Worm (Caenorhabditis elegans): Measurements from ENCODE around the gene F21G4.5.

The F21G4.5 gene

DNA sequence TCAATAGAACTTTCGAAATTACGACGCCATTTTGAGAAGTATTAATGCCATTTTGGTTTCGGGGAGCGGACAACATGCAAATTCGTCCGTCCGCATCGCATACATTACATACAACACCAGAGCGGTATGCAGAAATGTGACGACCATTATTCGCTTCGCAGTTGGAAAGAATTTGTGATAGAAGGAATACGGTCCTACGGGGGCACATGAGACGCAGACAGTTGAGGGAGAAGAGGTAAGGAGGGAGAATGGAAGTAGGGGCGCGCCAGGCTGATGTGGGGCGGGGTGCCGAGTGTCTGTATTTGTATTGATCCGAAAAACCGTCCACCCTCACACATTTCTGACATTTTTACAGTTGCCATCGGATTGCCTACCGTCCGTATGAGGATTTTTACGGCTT lies 35.4 kb downstream of the F21G4.5 start:
- TF ChIP-seq sem-2 (GFP tag; optimal IDR thresholded peaks at IDR 0.05) (no peak), pha-4 (tag; optimal IDR thresholded peaks at IDR 0.05) (no peak), lin-13 (tag; optimal IDR thresholded peaks at IDR 0.05) (no peak), unc-62 (GFP tag; optimal IDR thresholded peaks at IDR 0.05) (no peak), nhr-28 (tag; optimal IDR thresholded peaks at IDR 0.05) (no peak), mls-2 (tag; optimal IDR thresholded peaks at IDR 0.05) (no peak), bed-3 (GFP tag; optimal IDR thresholded peaks at IDR 0.05) (no peak), unc-120 (tag; optimal IDR thresholded peaks at IDR 0.05; ENCODE audit: poor library complexity, severe bottlenecking) (no peak), M03D4.4 (tag; optimal IDR thresholded peaks at IDR 0.05) (no peak), ceh-83 (GFP tag; optimal IDR thresholded peaks at IDR 0.05) (no peak), elt-1 (tag; optimal IDR thresholded peaks at IDR 0.05; ENCODE audit: borderline replicate concordance, insufficient read depth) (no peak), lin-32 (GFP tag; optimal IDR thresholded peaks at IDR 0.05) (no peak)

DNA sequence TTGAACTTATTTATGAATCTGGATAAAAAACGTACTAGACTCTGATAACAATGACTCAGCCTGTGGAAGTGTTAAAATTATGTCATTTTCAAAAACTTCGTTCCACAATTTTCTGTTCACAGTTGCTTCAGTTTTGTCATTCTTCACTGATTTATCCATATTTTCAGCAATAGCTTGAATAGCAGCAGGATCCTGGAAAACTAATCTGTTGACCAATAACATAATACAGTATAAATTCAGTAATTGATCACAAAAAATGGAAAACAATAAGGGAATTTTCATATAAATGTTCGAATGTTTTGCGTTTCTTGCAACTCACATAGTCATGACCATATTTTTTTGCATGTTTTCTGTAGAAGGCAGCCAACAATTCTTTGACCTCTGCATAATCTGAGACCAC lies 42.6 kb downstream of the F21G4.5 start:
- TF ChIP-seq lin-13 (tag; optimal IDR thresholded peaks at IDR 0.05): no peak
- TF ChIP-seq nhr-12 (tag; optimal IDR thresholded peaks at IDR 0.05): no peak
- no peak for TF ChIP-seq sem-2 (GFP tag; optimal IDR thresholded peaks at IDR 0.05)
- TF ChIP-seq sptf-1 (tag; optimal IDR thresholded peaks at IDR 0.05): no peak
- TF ChIP-seq zip-8 (tag; optimal IDR thresholded peaks at IDR 0.05): no peak
- TF ChIP-seq ztf-11 (tag; optimal IDR thresholded peaks at IDR 0.05): no peak
- no peak for TF ChIP-seq unc-120 (tag; optimal IDR thresholded peaks at IDR 0.05; ENCODE audit: poor library complexity, severe bottlenecking)
- TF ChIP-seq snpc-4 (tag; optimal IDR thresholded peaks at IDR 0.05): no peak
- TF ChIP-seq mls-2 (tag; optimal IDR thresholded peaks at IDR 0.05): no peak
- TF ChIP-seq bed-3 (GFP tag; optimal IDR thresholded peaks at IDR 0.05): no peak
- no peak for TF ChIP-seq unc-62 (GFP tag; optimal IDR thresholded peaks at IDR 0.05)
- TF ChIP-seq pha-4 (tag; optimal IDR thresholded peaks at IDR 0.05): no peak
- no peak for TF ChIP-seq elt-3 (tag; optimal IDR thresholded peaks at IDR 0.05)
- TF ChIP-seq drap-1 (GFP tag; optimal IDR thresholded peaks at IDR 0.05): no peak
- no peak for TF ChIP-seq nhr-28 (tag; optimal IDR thresholded peaks at IDR 0.05)
- TF ChIP-seq hlh-1 (tag; optimal IDR thresholded peaks at IDR 0.05): no peak
- TF ChIP-seq blmp-1 (tag; optimal IDR thresholded peaks at IDR 0.05): no peak
- TF ChIP-seq nhr-2 (tag; optimal IDR thresholded peaks at IDR 0.05): no peak
- no peak for TF ChIP-seq lin-32 (GFP tag; optimal IDR thresholded peaks at IDR 0.05)

DNA sequence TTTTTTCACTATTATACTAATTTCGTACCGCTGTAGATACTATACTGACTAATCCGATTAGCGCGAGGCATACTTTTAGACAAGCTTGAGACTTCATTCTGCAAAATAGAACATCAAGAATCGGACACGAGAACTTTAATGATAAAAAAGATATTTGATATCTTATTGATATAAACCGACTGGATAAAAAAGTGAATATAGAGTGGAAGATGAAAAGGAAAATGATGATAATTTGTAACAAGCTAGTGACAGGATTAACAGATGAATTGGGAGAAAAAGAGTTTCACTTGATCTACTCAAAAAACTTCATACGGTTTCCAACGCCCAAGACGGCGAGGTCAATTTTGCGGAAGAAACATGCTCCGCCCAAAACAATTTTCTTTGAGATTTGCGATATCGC lies 43.0 kb downstream of the F21G4.5 start, which contains the start of gene nas-37:
TSS of gene nas-37 (minus strand) at position 101 of the 400 bp plus-strand sequence.
- TF ChIP-seq nhr-12 (tag; optimal IDR thresholded peaks at IDR 0.05) (no peak), ham-2 (GFP tag; optimal IDR thresholded peaks at IDR 0.05) (no peak), lin-32 (GFP tag; optimal IDR thresholded peaks at IDR 0.05) (no peak), sem-2 (GFP tag; optimal IDR thresholded peaks at IDR 0.05) (no peak), M03D4.4 (tag; optimal IDR thresholded peaks at IDR 0.05) (no peak), nhr-28 (tag; optimal IDR thresholded peaks at IDR 0.05) (no peak), tbx-8 (GFP tag; optimal IDR thresholded peaks at IDR 0.05) (no peak), mep-1 (tag; optimal IDR thresholded peaks at IDR 0.05) (no peak), lin-13 (tag; optimal IDR thresholded peaks at IDR 0.05) (no peak), drap-1 (GFP tag; optimal IDR thresholded peaks at IDR 0.05) (no peak), mab-5 (tag; optimal IDR thresholded peaks at IDR 0.05) (no peak), unc-39 (tag; optimal IDR thresholded peaks at IDR 0.05) (no peak), elt-3 (tag; optimal IDR thresholded peaks at IDR 0.05) (no peak), cnd-1 (tag; optimal IDR thresholded peaks at IDR 0.05) (no peak)

DNA sequence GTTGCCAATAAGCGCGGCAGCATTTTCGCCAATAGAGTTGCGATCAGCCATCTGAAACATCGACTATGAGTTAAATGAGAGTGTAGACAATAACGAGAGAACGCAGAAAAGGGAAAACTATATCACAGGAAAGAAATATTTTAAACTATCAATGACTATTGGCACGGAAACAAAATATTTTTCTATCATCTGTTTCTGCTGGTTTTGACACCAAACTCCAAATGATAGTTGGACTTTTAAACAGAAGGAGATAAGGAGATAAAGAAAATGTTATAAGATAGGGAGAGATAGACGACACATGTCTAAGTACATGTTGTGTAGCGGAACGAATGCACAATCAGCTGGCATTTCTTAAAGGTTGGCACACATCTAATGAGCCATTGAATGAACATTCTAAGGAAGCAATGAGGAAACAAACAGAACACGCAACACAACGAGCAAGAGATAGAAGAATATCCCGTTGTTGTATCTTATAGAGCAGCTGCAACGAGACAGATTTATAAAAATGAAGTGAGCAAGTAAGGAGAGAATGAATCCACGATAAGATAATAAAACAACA lies 48.6 kb downstream of the F21G4.5 start, which contains the start of gene cysl-1:
TSS of gene cysl-1 (minus strand) at position 51 of the 559 bp plus-strand sequence.
- TF ChIP-seq unc-62 (GFP tag; optimal IDR thresholded peaks at IDR 0.05) (peak; percentile 42), unc-120 (tag; optimal IDR thresholded peaks at IDR 0.05; ENCODE audit: poor library complexity, severe bottlenecking) (peak; percentile 51), sptf-1 (tag; optimal IDR thresholded peaks at IDR 0.05) (no peak), hlh-1 (tag; optimal IDR thresholded peaks at IDR 0.05) (peak; percentile 85)

DNA sequence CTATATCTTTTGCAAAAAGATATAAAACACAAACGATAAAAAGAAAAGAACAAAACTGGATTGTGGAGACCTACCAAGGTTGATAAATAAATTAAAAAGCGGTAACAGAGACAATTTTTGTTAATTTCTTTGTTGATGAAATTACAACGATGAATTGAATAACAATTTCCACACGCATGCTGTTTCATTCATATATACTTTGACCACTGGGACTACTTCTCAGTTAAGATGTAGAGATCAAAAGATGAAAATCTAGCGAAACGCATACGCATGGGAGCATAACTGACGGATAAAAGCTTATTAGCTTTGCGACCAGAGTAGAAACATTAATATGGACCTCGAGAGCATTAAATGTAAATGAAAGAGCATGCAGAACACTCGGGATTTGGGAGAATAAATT lies 50.1 kb downstream of the F21G4.5 start:
- TF ChIP-seq elt-1 (tag; optimal IDR thresholded peaks at IDR 0.05; ENCODE audit: borderline replicate concordance, insufficient read depth) (no peak), lin-13 (tag; optimal IDR thresholded peaks at IDR 0.05) (no peak), ceh-39 (tag; optimal IDR thresholded peaks at IDR 0.05) (no peak), sptf-1 (tag; optimal IDR thresholded peaks at IDR 0.05) (no peak), nhr-237 (tag; optimal IDR thresholded peaks at IDR 0.05) (no peak), ces-1 (GFP tag; optimal IDR thresholded peaks at IDR 0.05) (peak; percentile 66), nhr-12 (tag; optimal IDR thresholded peaks at IDR 0.05) (no peak), sem-2 (GFP tag; optimal IDR thresholded peaks at IDR 0.05) (no peak)

Data from whole organism, mixed stage, embryonic.